Fruit fly (Drosophila melanogaster) whole organism, adult: ENCODE results near the gene CG34330.

Experiments
- CG1620 ChIP-seq: fragments of 200-800 bp; sonication (Bioruptor generic); optimal IDR thresholded peaks from 2 replicates; lab custom pipeline; 2016; ENCODE audit warnings: missing biosample characterization, missing genetic modification characterization
- Clk ChIP-seq: fragments of 200-800 bp; sonication (Bioruptor generic); optimal IDR thresholded peaks from 2 replicates; lab custom pipeline; 2017; ENCODE audit warnings: missing biosample characterization, missing genetic modification characterization
- Hr96 ChIP-seq: fragments of 200-800 bp; sonication (Bioruptor generic); optimal IDR thresholded peaks from 2 replicates; lab custom pipeline; 2016; ENCODE audit warnings: missing biosample characterization, missing genetic modification characterization
- bab1 ChIP-seq: fragments of 200-800 bp; sonication (Bioruptor generic); optimal IDR thresholded peaks from 3 replicates; lab custom pipeline; 2019; ENCODE audit warnings: missing biosample characterization, mild to moderate bottlenecking, missing genetic modification characterization, moderate library complexity
- cnc ChIP-seq, 2 experiments: fragments of >200 bp; optimal IDR thresholded peaks; 2 replicates each; lab custom pipeline; 2017
- kay ChIP-seq: fragments of 200-800 bp; sonication (Bioruptor generic); peaks from one replicate; lab custom pipeline; 2016; ENCODE audit warnings: missing biosample characterization, missing genetic modification characterization, borderline replicate concordance
- ovo ChIP-seq: fragments of 200-800 bp; sonication (Bioruptor generic); optimal IDR thresholded peaks from 2 replicates; lab custom pipeline; 2016; ENCODE audit warnings: missing biosample characterization, missing genetic modification characterization
- tj ChIP-seq: fragments of 200-800 bp; sonication (Bioruptor generic); optimal IDR thresholded peaks from 3 replicates; lab custom pipeline; 2017; ENCODE audit warnings: missing biosample characterization, mild to moderate bottlenecking, missing genetic modification characterization, moderate library complexity

Gene CG34330

DNA sequence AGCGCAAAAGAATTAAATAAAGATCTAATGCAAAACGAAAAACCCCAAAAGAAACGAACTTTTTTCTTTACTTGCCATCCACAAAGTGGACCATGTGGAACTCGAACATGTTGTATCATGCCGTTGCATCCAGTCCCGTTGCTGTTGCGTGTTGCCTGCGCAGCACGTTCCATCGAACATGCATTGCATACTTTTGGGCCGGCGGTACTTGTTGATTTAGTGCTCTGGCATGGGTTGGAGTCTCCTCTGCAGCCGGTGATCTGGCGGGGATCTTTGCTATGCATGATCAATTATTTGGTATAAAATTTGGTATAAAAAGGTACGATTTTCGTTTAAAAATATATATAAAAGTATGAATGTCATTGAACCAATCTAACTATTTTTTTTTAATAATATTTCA, 40.2 kb downstream of the CG34330 start:
- TF ChIP-seq Hr96 (GFP tag; lab: Kevin White, UChicago) (no peak), ovo (GFP tag; lab: Kevin White, UChicago) (no peak), tj (no peak), Clk (GFP tag; lab: Kevin White, UChicago) (no peak), CG1620 (GFP tag; lab: Kevin White, UChicago) (no peak)

DNA sequence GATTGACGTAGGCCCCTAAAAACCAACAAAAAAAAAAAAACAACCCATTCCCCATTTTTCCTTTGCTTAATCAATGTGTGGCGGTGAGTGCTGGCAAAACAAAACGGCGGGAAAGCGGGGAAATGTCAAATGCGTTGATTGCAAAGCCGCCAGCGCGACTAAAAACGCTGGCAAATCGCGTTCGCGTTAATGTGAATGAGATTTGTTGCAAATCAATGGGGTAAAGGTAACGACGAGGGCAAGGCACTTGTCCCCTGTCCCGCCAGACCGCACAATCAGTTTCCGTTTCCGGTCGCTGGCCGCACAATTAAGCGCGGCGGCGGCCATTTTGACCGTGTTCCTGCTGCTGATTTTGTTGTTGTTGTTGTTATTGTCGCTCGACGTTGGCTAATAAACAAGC, 48.7 kb downstream of the CG34330 start:
- TF ChIP-seq tj (no peak), bab1 (GFP tag; lab: Kevin White, UChicago) (no peak), kay (GFP tag; lab: Kevin White, UChicago) (no peak), cnc (optimal IDR thresholded peaks at IDR 0.05; lab: Kevin White, UChicago) (no peak)
